Worm (Caenorhabditis elegans): Measurements from ENCODE around the gene sdz-9.

DNA sequence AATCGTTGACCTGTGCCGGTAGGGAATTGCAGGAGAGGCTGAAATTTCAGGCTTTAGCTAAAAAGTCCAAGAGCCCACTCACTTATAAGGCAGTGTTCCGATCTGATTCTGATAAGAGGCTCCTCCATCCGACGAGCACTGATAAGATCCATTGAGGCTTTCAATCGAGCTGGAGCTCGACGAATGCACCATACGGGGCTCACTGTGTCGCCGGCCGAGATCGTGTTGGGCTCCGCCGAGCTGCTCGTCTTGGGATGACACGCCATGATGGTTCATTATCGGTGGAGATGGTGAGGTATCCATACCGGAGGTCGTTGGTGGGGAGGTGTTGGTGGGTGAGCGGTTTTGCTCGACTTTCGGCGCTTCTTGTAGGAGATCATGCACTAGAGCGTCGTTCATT, 23.0 kb upstream of the sdz-9 start:
- no peak for TF ChIP-seq him-1 (tag; optimal IDR thresholded peaks at IDR 0.05)
- no peak for TF ChIP-seq dao-5 (tag; optimal IDR thresholded peaks at IDR 0.05)
- no peak for TF ChIP-seq W03F9.2 (tag; optimal IDR thresholded peaks at IDR 0.05)

All from whole organism, L4/young adult.